Worm (Caenorhabditis elegans): ENCODE data around the gene gst-5.

The gst-5 gene

DNA sequence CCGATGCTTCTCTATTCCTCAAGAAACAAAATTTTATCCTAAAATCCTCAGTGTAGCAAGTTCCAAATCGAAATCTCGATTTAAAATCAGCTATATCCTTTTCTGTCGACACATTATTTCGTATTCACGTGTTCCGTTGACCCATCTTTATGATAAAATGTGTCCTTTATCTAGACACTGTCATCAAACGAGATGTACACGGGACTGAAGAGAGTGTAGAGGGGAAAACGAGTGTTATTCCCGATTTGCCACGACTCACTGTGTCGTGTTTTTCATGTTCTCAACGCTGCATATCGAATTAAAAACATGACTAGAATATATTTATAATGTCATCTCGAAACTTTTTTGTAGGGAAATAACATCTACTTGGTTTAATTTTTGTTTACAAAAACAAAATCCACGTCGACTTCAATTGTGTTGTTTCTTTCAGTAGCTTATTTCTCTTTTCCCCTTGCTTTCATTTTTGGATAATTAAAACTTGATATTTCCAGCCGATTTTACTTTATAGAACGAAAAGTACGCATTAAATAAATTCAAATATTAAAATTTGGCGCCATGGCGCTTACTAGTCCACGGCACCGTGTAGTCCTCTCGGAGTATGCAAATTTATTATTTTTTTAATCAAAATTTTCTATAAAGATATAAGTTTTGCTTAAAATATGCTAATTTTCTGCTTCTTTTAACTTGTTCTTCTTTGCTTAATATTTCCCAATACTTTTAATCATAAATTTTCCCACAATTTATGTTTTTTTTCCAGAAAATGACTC is 24.2 kb upstream of the gst-5 start, which contains the start of gene metr-1 (continued):
- TF ChIP-seq ets-5 (GFP tag; IDR thresholded peaks at IDR 0.05) (no peak), nhr-28 (tag; optimal IDR thresholded peaks at IDR 0.05) (no peak), C34B4.2 (tag; optimal IDR thresholded peaks at IDR 0.05) (no peak), fkh-8 (tag; optimal IDR thresholded peaks at IDR 0.05) (peak; percentile 9), jun-1 (tag; optimal IDR thresholded peaks at IDR 0.05) (no peak), nhr-12 (tag; optimal IDR thresholded peaks at IDR 0.05) (no peak), egl-13 (tag; optimal IDR thresholded peaks at IDR 0.05) (peak; percentile 71), hlh-17 (GFP tag; optimal IDR thresholded peaks at IDR 0.05; ENCODE audit: borderline replicate concordance) (no peak), lsy-2 (tag; optimal IDR thresholded peaks at IDR 0.05) (peak in 1 of 2 experiments; percentile 24), nhr-11 (tag; optimal IDR thresholded peaks at IDR 0.05) (no peak), unc-130 (tag; optimal IDR thresholded peaks at IDR 0.05) (no peak), lin-14 (GFP tag; optimal IDR thresholded peaks at IDR 0.05) (peak; percentile 18), C04F5.9 (tag; optimal IDR thresholded peaks at IDR 0.05) (no peak), ceh-90 (tag; optimal IDR thresholded peaks at IDR 0.05) (no peak), nhr-90 (tag; optimal IDR thresholded peaks at IDR 0.05; ENCODE audit: poor library complexity) (no peak), fkh-10 (GFP tag; optimal IDR thresholded peaks at IDR 0.05) (no peak), sptf-1 (tag; optimal IDR thresholded peaks at IDR 0.05) (no peak), ceh-63 (GFP tag; optimal IDR thresholded peaks at IDR 0.05) (no peak), pax-3 (tag; optimal IDR thresholded peaks at IDR 0.05) (no peak), hlh-4 (tag; optimal IDR thresholded peaks at IDR 0.05) (no peak), mep-1 (tag; optimal IDR thresholded peaks at IDR 0.05) (no peak), snu-23 (GFP tag; optimal IDR thresholded peaks at IDR 0.05) (peak; percentile 5), snpc-4 (tag; optimal IDR thresholded peaks at IDR 0.05) (no peak), unc-98 (GFP tag; IDR thresholded peaks at IDR 0.05) (no peak), dpl-1 (GFP tag; optimal IDR thresholded peaks at IDR 0.05) (peak; percentile 66 to 82 (median 69)), ces-1 (GFP tag; optimal IDR thresholded peaks at IDR 0.05) (no peak), nhr-77 (tag; optimal IDR thresholded peaks at IDR 0.05) (no peak), vab-15 (tag; optimal IDR thresholded peaks at IDR 0.05) (no peak), mef-2 (tag; optimal IDR thresholded peaks at IDR 0.05) (no peak), nhr-237 (tag; optimal IDR thresholded peaks at IDR 0.05) (no peak), fos-1 (tag; optimal IDR thresholded peaks at IDR 0.05) (no peak), lin-13 (GFP tag; optimal IDR thresholded peaks at IDR 0.05) (no peak), lin-35 (GFP tag; optimal IDR thresholded peaks at IDR 0.05) (peak; percentile 71 to 72), lir-3 (tag; optimal IDR thresholded peaks at IDR 0.05; ENCODE audit: poor library complexity) (peak; percentile 17), sox-4 (tag; optimal IDR thresholded peaks at IDR 0.05) (no peak), nhr-84 (tag; optimal IDR thresholded peaks at IDR 0.05) (no peak), nhr-47 (tag; optimal IDR thresholded peaks at IDR 0.05) (peak; percentile 60), pag-3 (tag; optimal IDR thresholded peaks at IDR 0.05; ENCODE audit: borderline replicate concordance, insufficient read depth) (no peak), skn-1 (tag; optimal IDR thresholded peaks at IDR 0.05) (no peak), mdl-1 (tag; optimal IDR thresholded peaks at IDR 0.05) (no peak), ceh-88 (GFP tag; IDR thresholded peaks at IDR 0.05) (no peak), lin-15B (tag; optimal IDR thresholded peaks at IDR 0.05) (no peak), aly-2 (tag; optimal IDR thresholded peaks at IDR 0.05) (no peak), blmp-1 (tag; optimal IDR thresholded peaks at IDR 0.05) (peak; percentile 31), ceh-8 (GFP tag; optimal IDR thresholded peaks at IDR 0.05) (no peak), efl-1 (optimal IDR thresholded peaks at IDR 0.05) (peak; percentile 82 to 86), efl-1 (GFP tag; optimal IDR thresholded peaks at IDR 0.05 in 1 of 2) (peak; percentile 77 to 96), dsc-1 (tag; optimal IDR thresholded peaks at IDR 0.05) (no peak), sup-37 (GFP tag; optimal IDR thresholded peaks at IDR 0.05) (no peak), unc-86 (tag; optimal IDR thresholded peaks at IDR 0.05) (no peak), ztf-11 (tag; optimal IDR thresholded peaks at IDR 0.05) (peak in 1 of 2 experiments; percentile 61), Y116A8C.19 (tag; optimal IDR thresholded peaks at IDR 0.05; ENCODE audit: borderline replicate concordance) (no peak)

All from whole organism, L1 larva.